Fruit fly (Drosophila melanogaster) whole organism, embryonic: ENCODE measurements around the gene CG16965.
A peak's percentile ranks its signal among the peaks of the same experiment; 100 is the strongest.

Experiments
- Ada2b ChIP-seq: fragments of 200-800 bp; sonication (Bioruptor generic); IDR thresholded peaks from 2 replicates; pipeline ENCODE4 v1.3.6; 2022; ENCODE audit warnings: missing biosample characterization, missing genetic modification characterization
- Atf6 ChIP-seq: fragments of 200-800 bp; sonication (Bioruptor generic); IDR thresholded peaks from 2 replicates; pipeline ENCODE4 v1.3.6; 2022; ENCODE audit warnings: missing biosample characterization, missing genetic modification characterization
- CG10274 ChIP-seq: fragments of 200-800 bp; sonication (Bioruptor generic); optimal IDR thresholded peaks from 3 replicates; lab custom pipeline; 2017; ENCODE audit warnings: missing biosample characterization, mild to moderate bottlenecking, missing genetic modification characterization
- CG12659 ChIP-seq: fragments of 200-800 bp; sonication (Bioruptor generic); optimal IDR thresholded peaks from 3 replicates; lab custom pipeline; 2017; ENCODE audit warnings: mild to moderate bottlenecking, missing biosample characterization, missing genetic modification reagents, missing genetic modification characterization
- CG12744 ChIP-seq: fragments of 200-800 bp; sonication (Bioruptor generic); optimal IDR thresholded peaks from 2 replicates; lab custom pipeline; 2016; ENCODE audit warnings: missing biosample characterization, missing genetic modification characterization
- CG15696 ChIP-seq: fragments of 200-800 bp; sonication (Bioruptor generic); optimal IDR thresholded peaks from 2 replicates; lab custom pipeline; 2019; ENCODE audit warnings: missing biosample characterization, mild to moderate bottlenecking, missing genetic modification characterization, moderate library complexity
- CG1647 ChIP-seq: fragments of 200-800 bp; sonication (Bioruptor generic); optimal IDR thresholded peaks from 3 replicates; lab custom pipeline; 2016; ENCODE audit warnings: missing biosample characterization, missing genetic modification characterization
- CG16815 ChIP-seq: fragments of 200-800 bp; sonication (Bioruptor generic); optimal IDR thresholded peaks from 3 replicates; lab custom pipeline; 2017; ENCODE audit warnings: missing biosample characterization, mild to moderate bottlenecking, missing genetic modification characterization
- CG2120 ChIP-seq: fragments of 200-800 bp; sonication (Bioruptor generic); optimal IDR thresholded peaks from 3 replicates; lab custom pipeline; 2016; ENCODE audit warnings: missing biosample characterization, missing genetic modification characterization
- CG2889 ChIP-seq: fragments of 200-800 bp; sonication (Bioruptor generic); IDR thresholded peaks from 3 replicates; pipeline ENCODE4 v1.3.6; 2022; ENCODE audit warnings: missing biosample characterization, missing genetic modification characterization
- CG32532 ChIP-seq: fragments of 200-800 bp; sonication (Bioruptor generic); IDR thresholded peaks from 2 replicates; pipeline ENCODE4 v1.3.6; 2022; ENCODE audit warnings: missing biosample characterization, missing genetic modification characterization
- CG33213 ChIP-seq: fragments of 200-800 bp; sonication (Bioruptor generic); optimal IDR thresholded peaks from 3 replicates; lab custom pipeline; 2016; ENCODE audit warnings: missing biosample characterization, missing genetic modification characterization
- CG34376 ChIP-seq: fragments of 200-800 bp; sonication (Bioruptor generic); optimal IDR thresholded peaks from 2 replicates; lab custom pipeline; 2018; ENCODE audit warnings: missing biosample characterization, mild to moderate bottlenecking, missing genetic modification characterization
- CG4707 ChIP-seq: fragments of 200-800 bp; sonication (Bioruptor generic); optimal IDR thresholded peaks from 2 replicates; lab custom pipeline; 2018; ENCODE audit warnings: missing biosample characterization, mild to moderate bottlenecking, missing genetic modification characterization, moderate library complexity
- CG5953 ChIP-seq: fragments of 200-800 bp; sonication (Bioruptor generic); IDR thresholded peaks from 2 replicates; pipeline ENCODE4 v1.3.6; 2022; ENCODE audit warnings: missing biosample characterization, missing genetic modification characterization
- CG6272 ChIP-seq: fragments of 200-800 bp; sonication (Bioruptor generic); IDR thresholded peaks from 2 replicates; pipeline ENCODE4 v1.3.6; 2022; ENCODE audit warnings: missing biosample characterization, missing genetic modification characterization
- CG6765 ChIP-seq: fragments of 200-800 bp; sonication (Bioruptor generic); optimal IDR thresholded peaks from 3 replicates; lab custom pipeline; 2017; ENCODE audit warnings: missing biosample characterization, mild to moderate bottlenecking, missing genetic modification characterization
- CG6813 ChIP-seq: fragments of 200-800 bp; sonication (Bioruptor generic); optimal IDR thresholded peaks from 2 replicates; lab custom pipeline; 2017; ENCODE audit warnings: missing biosample characterization, missing genetic modification characterization, mild to moderate bottlenecking, moderate library complexity, missing genetic modification reagents
- CG7372 ChIP-seq: fragments of 200-800 bp; sonication (Bioruptor generic); IDR thresholded peaks from 2 replicates; pipeline ENCODE4 v1.3.6; 2022; ENCODE audit warnings: missing biosample characterization, missing genetic modification characterization
- CG7987 ChIP-seq: fragments of 200-800 bp; sonication (Bioruptor generic); optimal IDR thresholded peaks from 2 replicates; lab custom pipeline; 2018; ENCODE audit warnings: missing biosample characterization, mild to moderate bottlenecking, missing genetic modification characterization, moderate library complexity
- CG8765 ChIP-seq: fragments of 200-800 bp; sonication (Bioruptor generic); IDR thresholded peaks from 2 replicates; pipeline ENCODE4 v1.3.6; 2022; ENCODE audit warnings: missing biosample characterization, missing genetic modification characterization
- Dip2 ChIP-seq: fragments of 200-800 bp; sonication (Bioruptor generic); IDR thresholded peaks from 2 replicates; pipeline ENCODE4 v1.3.6; 2022; ENCODE audit warnings: missing biosample characterization, missing genetic modification characterization
- HLH54F ChIP-seq: fragments of 200-800 bp; sonication (Bioruptor generic); optimal IDR thresholded peaks from 3 replicates; lab custom pipeline; 2016; ENCODE audit warnings: missing biosample characterization, missing genetic modification characterization
- HmgZ ChIP-seq: fragments of 200-800 bp; sonication (Bioruptor generic); optimal IDR thresholded peaks from 2 replicates; lab custom pipeline; 2018; ENCODE audit warnings: missing biosample characterization, mild to moderate bottlenecking, missing genetic modification characterization
- Hr3 ChIP-seq: fragments of 200-800 bp; sonication (Bioruptor generic); optimal IDR thresholded peaks from 3 replicates; lab custom pipeline; 2016; ENCODE audit warnings: missing biosample characterization, missing genetic modification characterization
- Hr39 ChIP-seq: fragments of >200 bp; optimal IDR thresholded peaks from 2 replicates; lab custom pipeline; 2017
- Mes4 ChIP-seq: fragments of 200-800 bp; sonication (Bioruptor generic); optimal IDR thresholded peaks from 2 replicates; lab custom pipeline; 2016; ENCODE audit warnings: missing biosample characterization, missing genetic modification characterization
- Ravus ChIP-seq: fragments of 200-800 bp; sonication (Bioruptor generic); IDR thresholded peaks from 2 replicates; pipeline ENCODE4 v1.3.6; 2022; ENCODE audit warnings: missing biosample characterization, missing genetic modification characterization
- Scr ChIP-seq: fragments of 200-800 bp; sonication (Bioruptor generic); IDR thresholded peaks from 2 replicates; pipeline ENCODE4 v1.3.6; 2022; ENCODE audit warnings: missing biosample characterization, missing genetic modification characterization; ENCODE audit not compliant: partially characterized antibody
- Sin3A ChIP-seq: fragments of >200 bp; optimal IDR thresholded peaks from 2 replicates; lab custom pipeline; 2018
- az2 ChIP-seq: fragments of 200-800 bp; sonication (Bioruptor generic); optimal IDR thresholded peaks from 3 replicates; lab custom pipeline; 2016; ENCODE audit warnings: missing biosample characterization, missing genetic modification characterization
- cad ChIP-seq: fragments of >200 bp; optimal IDR thresholded peaks from 2 replicates; lab custom pipeline; 2017; ENCODE audit warnings: missing biosample characterization, missing genetic modification characterization
- chm ChIP-seq: fragments of 200-800 bp; sonication (Bioruptor generic); IDR thresholded peaks from 2 replicates; pipeline ENCODE4 v1.3.6; 2022; ENCODE audit warnings: missing biosample characterization, missing genetic modification characterization
- chn ChIP-seq: fragments of 200-800 bp; sonication (Bioruptor generic); optimal IDR thresholded peaks from 2 replicates; lab custom pipeline; 2016; ENCODE audit warnings: missing biosample characterization, missing genetic modification characterization
- dimm ChIP-seq: fragments of 200-800 bp; sonication (Bioruptor generic); IDR thresholded peaks from 2 replicates; pipeline ENCODE4 v1.3.6; 2022; ENCODE audit warnings: missing biosample characterization, missing genetic modification characterization
- dpn ChIP-seq, 2 experiments: fragments of 200-800 bp; sonication (Bioruptor generic); optimal IDR thresholded peaks; 3 replicates each; lab custom pipeline; 2016; ENCODE audit warnings: missing biosample characterization in 2 of 2, missing genetic modification characterization in 2 of 2
- dysf ChIP-seq: fragments of 200-800 bp; sonication (Bioruptor generic); IDR thresholded peaks from 3 replicates; pipeline ENCODE4 v1.3.6; 2022; ENCODE audit warnings: missing biosample characterization, missing genetic modification characterization
- emc ChIP-seq: fragments of 200-800 bp; sonication (Bioruptor generic); optimal IDR thresholded peaks from 2 replicates; lab custom pipeline; 2016; ENCODE audit warnings: missing biosample characterization, missing genetic modification characterization
- gce ChIP-seq: fragments of 200-800 bp; sonication (Bioruptor generic); IDR thresholded peaks from 3 replicates; pipeline ENCODE4 v1.3.6; 2022; ENCODE audit warnings: missing biosample characterization, missing genetic modification characterization
- grn ChIP-seq: fragments of 200-800 bp; sonication (Bioruptor generic); optimal IDR thresholded peaks from 3 replicates; lab custom pipeline; 2017; ENCODE audit warnings: missing biosample characterization, missing genetic modification characterization
- gro ChIP-seq: fragments of 200-800 bp; sonication (Bioruptor generic); optimal IDR thresholded peaks from 2 replicates; lab custom pipeline; 2016; ENCODE audit warnings: missing biosample characterization, missing genetic modification characterization
- gsb ChIP-seq: fragments of 200-800 bp; sonication (Bioruptor generic); IDR thresholded peaks from 2 replicates; pipeline ENCODE4 v1.3.6; 2022; ENCODE audit warnings: missing biosample characterization, missing genetic modification characterization
- gt ChIP-seq: fragments of 200-800 bp; sonication (Bioruptor generic); IDR thresholded peaks from 2 replicates; pipeline ENCODE4 v1.3.6; 2022; ENCODE audit warnings: missing biosample characterization, missing genetic modification characterization
- h ChIP-seq: fragments of >200 bp; optimal IDR thresholded peaks from 2 replicates; lab custom pipeline; 2017
- jigr1 ChIP-seq: fragments of 200-800 bp; sonication (Bioruptor generic); IDR thresholded peaks from 3 replicates; pipeline ENCODE4 v1.3.6; 2022; ENCODE audit warnings: missing biosample characterization, missing genetic modification characterization
- lilli ChIP-seq: fragments of 200-800 bp; sonication (Bioruptor generic); optimal IDR thresholded peaks from 3 replicates; lab custom pipeline; 2016; ENCODE audit warnings: missing biosample characterization, missing genetic modification characterization
- lola ChIP-seq, 3 experiments: fragments of >200 bp in 2 of 3; fragments of 200-800 bp in 1 of 3; sonication (Bioruptor generic) in 1 of 3; optimal IDR thresholded peaks; 2 replicates each; lab custom pipeline; 2017 to 2019; ENCODE audit warnings: missing biosample characterization in 3 of 3, missing genetic modification characterization in 3 of 3, mild to moderate bottlenecking in 1 of 3, moderate library complexity in 1 of 3
- repo ChIP-seq: fragments of 200-800 bp; sonication (Bioruptor generic); optimal IDR thresholded peaks from 2 replicates; lab custom pipeline; 2016; ENCODE audit warnings: missing biosample characterization, missing genetic modification characterization
- ro ChIP-seq: fragments of 200-800 bp; sonication (Bioruptor generic); IDR thresholded peaks from 2 replicates; pipeline ENCODE4 v1.3.6; 2022; ENCODE audit warnings: missing biosample characterization, missing genetic modification characterization
- sisA ChIP-seq: fragments of 200-800 bp; sonication (Bioruptor generic); IDR thresholded peaks from 2 replicates; pipeline ENCODE4 v1.3.6; 2022; ENCODE audit warnings: missing biosample characterization, missing genetic modification characterization
- tna ChIP-seq: fragments of 200-800 bp; sonication (Bioruptor generic); IDR thresholded peaks from 2 replicates; pipeline ENCODE4 v1.3.6; 2022; ENCODE audit warnings: missing biosample characterization, missing genetic modification characterization; ENCODE audit not compliant: partially characterized antibody
- unpg ChIP-seq: fragments of 200-800 bp; sonication (Bioruptor generic); optimal IDR thresholded peaks from 3 replicates; lab custom pipeline; 2018; ENCODE audit warnings: missing biosample characterization, mild to moderate bottlenecking, missing genetic modification characterization, moderate library complexity

CG16965 gene

DNA sequence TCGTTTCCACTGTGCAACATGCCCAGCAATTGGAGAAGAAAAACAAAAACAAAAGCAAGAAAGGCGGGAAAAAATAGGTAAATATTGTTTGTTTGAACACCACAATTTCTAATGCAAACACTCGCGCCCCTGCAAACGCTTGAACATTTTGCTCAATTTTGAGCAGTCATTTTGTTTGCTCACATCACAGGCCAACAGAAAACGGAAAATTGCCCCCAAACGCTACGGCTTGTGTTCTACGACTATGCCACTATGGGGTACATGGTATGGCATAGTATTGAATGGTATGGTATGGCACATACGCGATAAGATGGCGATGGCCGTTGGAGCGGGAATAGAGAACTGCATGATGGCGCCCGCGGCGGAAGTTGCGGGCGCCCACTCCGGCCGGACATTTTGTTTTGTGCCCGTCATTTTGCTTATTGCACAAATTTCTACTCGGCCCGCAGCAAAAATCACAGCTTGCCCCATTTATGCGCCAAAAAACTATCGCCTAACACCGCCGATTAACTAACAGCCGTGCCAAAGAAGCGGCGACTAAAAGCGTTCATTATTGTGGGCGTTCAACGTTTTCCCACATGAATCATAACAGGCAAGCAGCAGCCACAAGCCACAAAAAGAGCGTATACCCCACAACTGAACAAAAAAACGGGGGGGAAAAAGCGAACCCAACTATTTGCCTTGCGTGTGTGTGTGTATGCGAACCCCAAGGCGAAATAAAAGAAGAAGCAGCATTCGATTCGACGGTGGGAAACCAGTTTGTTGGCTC is 23.0 kb downstream of the CG16965 start (continued):
- TF ChIP-seq h (lab: Kevin White, UChicago) (no peak), ro (GFP tag; lab: Robert Waterston, UW) (no peak), Hr39 (no peak), Dip2 (no peak), dimm (GFP tag; lab: Robert Waterston, UW) (no peak), unpg (GFP tag; lab: Kevin White, UChicago) (peak; percentile 70), CG5953 (GFP tag; lab: Robert Waterston, UW) (no peak), CG16815 (GFP tag; lab: Kevin White, UChicago) (no peak), CG6272 (GFP tag; lab: Robert Waterston, UW) (no peak), CG4707 (GFP tag; lab: Kevin White, UChicago) (peak; percentile 88), emc (GFP tag; lab: Kevin White, UChicago) (peak; percentile 35), gce (GFP tag; lab: Robert Waterston, UW) (no peak), CG2120 (GFP tag; lab: Kevin White, UChicago) (peak; percentile 47), cad (no peak), CG33213 (peak; percentile 49), CG1647 (GFP tag; lab: Kevin White, UChicago) (peak; percentile 6), sisA (GFP tag; lab: Robert Waterston, UW) (no peak), az2 (peak; percentile 43), lola (GFP tag; optimal IDR thresholded peaks at IDR 0.05; lab: Kevin White, UChicago) (peak in 1 of 3 experiments; percentile 73), Ada2b (no peak), gro (GFP tag; lab: Kevin White, UChicago) (peak; percentile 42), CG15696 (peak; percentile 77), Atf6 (GFP tag; lab: Robert Waterston, UW) (no peak), dpn (GFP tag; optimal IDR thresholded peaks at IDR 0.05; lab: Kevin White, UChicago) (peak; percentile 33 to 50), HLH54F (GFP tag; lab: Kevin White, UChicago) (no peak), dysf (GFP tag; lab: Robert Waterston, UW) (no peak), gt (GFP tag; lab: Robert Waterston, UW) (no peak), HmgZ (tag; lab: Kevin White, UChicago) (peak; percentile 56), CG32532 (GFP tag; lab: Robert Waterston, UW) (no peak), gsb (GFP tag; lab: Robert Waterston, UW) (no peak), grn (peak; percentile 6), CG2889 (GFP tag; lab: Robert Waterston, UW) (no peak), CG34376 (peak; percentile 49), CG10274 (GFP tag; lab: Kevin White, UChicago) (peak; percentile 52), repo (GFP tag; lab: Kevin White, UChicago) (no peak), Hr3 (GFP tag; lab: Kevin White, UChicago) (no peak), CG8765 (GFP tag; lab: Robert Waterston, UW) (no peak), CG12659 (peak; percentile 77), Scr (GFP tag; lab: Robert Waterston, UW) (no peak), CG7372 (no peak), Mes4 (GFP tag; lab: Kevin White, UChicago) (peak; percentile 63), lilli (GFP tag; lab: Kevin White, UChicago) (peak; percentile 35), chm (GFP tag; lab: Robert Waterston, UW) (no peak), chn (GFP tag; lab: Kevin White, UChicago) (peak; percentile 30), CG6765 (GFP tag; lab: Kevin White, UChicago) (peak; percentile 36), Sin3A (lab: Kevin White, UChicago) (no peak), tna (GFP tag; lab: Robert Waterston, UW) (no peak), CG7987 (peak; percentile 62), CG6813 (GFP tag; lab: Kevin White, UChicago) (peak; percentile 85), CG12744 (GFP tag; lab: Kevin White, UChicago) (peak; percentile 34), Ravus (GFP tag; lab: Robert Waterston, UW) (no peak), jigr1 (no peak)
